Worm (Caenorhabditis elegans): ENCODE results near the gene nas-9.

ce11 chrV:4862737-4863136 lies 22.9 kb upstream of the nas-9 start, which contains the start of gene C37H5.13:
- TF ChIP-seq lin-11 (tag; optimal IDR thresholded peaks at IDR 0.05) = no peak
- no peak for TF ChIP-seq fkh-6 (tag; optimal IDR thresholded peaks at IDR 0.05)

All from whole organism, late embryonic.